Fruit fly (Drosophila melanogaster) whole organism, wandering third instar larva: ENCODE results near the gene CG10512.
A peak's percentile ranks its signal among the peaks of the same experiment; 100 is the strongest.

Experiments used
- CG32264 ChIP-seq: fragments of 200-800 bp; sonication (Bioruptor generic); optimal IDR thresholded peaks from 2 replicates; lab custom pipeline; 2016; ENCODE audit warnings: missing biosample characterization, missing genetic modification characterization
- CG9705 ChIP-seq: fragments of 200-800 bp; sonication (Bioruptor generic); optimal IDR thresholded peaks from 2 replicates; lab custom pipeline; 2018; ENCODE audit warnings: missing biosample characterization, mild to moderate bottlenecking, missing genetic modification characterization
- Dfd ChIP-seq: fragments of >200 bp; optimal IDR thresholded peaks from 2 replicates; lab custom pipeline; 2017; ENCODE audit warnings: missing biosample characterization, missing genetic modification characterization
- Dif ChIP-seq: fragments of 200-275, 200-300 bp; sonication (Bioruptor generic); optimal IDR thresholded peaks from 2 replicates; lab custom pipeline; 2018; ENCODE audit warnings: missing biosample characterization, missing genetic modification characterization; ENCODE audit not compliant: partially characterized antibody
- GATAd ChIP-seq: sonication (Bioruptor generic); optimal IDR thresholded peaks from 2 replicates; lab custom pipeline; 2016; ENCODE audit warnings: missing biosample characterization, missing genetic modification characterization
- HLH106 ChIP-seq: fragments of 200-800 bp; optimal IDR thresholded peaks from 3 replicates; lab custom pipeline; 2019; ENCODE audit warnings: missing biosample characterization, mild to moderate bottlenecking, missing genetic modification characterization, moderate library complexity
- Hnf4 ChIP-seq: fragments of 200-800 bp; sonication (Bioruptor generic); optimal IDR thresholded peaks from 2 replicates; lab custom pipeline; 2016; ENCODE audit warnings: missing biosample characterization, mild to moderate bottlenecking, missing genetic modification characterization
- Hr78 ChIP-seq: fragments of >200 bp; optimal IDR thresholded peaks from 2 replicates; lab custom pipeline; 2017; ENCODE audit warnings: missing biosample characterization, missing genetic modification characterization
- Hr83 ChIP-seq: fragments of 200-300 bp; sonication (Bioruptor generic); optimal IDR thresholded peaks from 2 replicates; lab custom pipeline; 2016; ENCODE audit warnings: missing biosample characterization, mild to moderate bottlenecking, missing genetic modification characterization, moderate library complexity; ENCODE audit not compliant: poor library complexity, severe bottlenecking
- Jra ChIP-seq: sonication (Bioruptor generic); optimal IDR thresholded peaks from 2 replicates; lab custom pipeline; 2016; ENCODE audit warnings: missing biosample characterization, missing genetic modification characterization
- Mio ChIP-seq: sonication (Bioruptor generic); optimal IDR thresholded peaks from 2 replicates; lab custom pipeline; 2016; ENCODE audit warnings: missing biosample characterization, missing genetic modification characterization
- Myc ChIP-seq: fragments of >200 bp; optimal IDR thresholded peaks from 2 replicates; lab custom pipeline; 2017
- N ChIP-seq: fragments of >200 bp; optimal IDR thresholded peaks from 2 replicates; lab custom pipeline; 2018; ENCODE audit warnings: missing biosample characterization, missing external identifiers, missing genetic modification characterization
- OdsH ChIP-seq: fragments of 200-800 bp; sonication (Bioruptor generic); optimal IDR thresholded peaks from 2 replicates; lab custom pipeline; 2016; ENCODE audit warnings: missing biosample characterization, mild to moderate bottlenecking, missing genetic modification characterization
- Rel ChIP-seq, 2 experiments: fragments of 200-800 bp; sonication (Bioruptor generic) in 1 of 2; optimal IDR thresholded peaks; 2 replicates in 1 of 2; 3 replicates in 1 of 2; lab custom pipeline; 2016 to 2019; ENCODE audit warnings: mild to moderate bottlenecking in 2 of 2, missing biosample characterization in 2 of 2, missing genetic modification characterization in 2 of 2, moderate library complexity in 1 of 2
- Sp1 ChIP-seq: fragments of 200-800 bp; sonication (Bioruptor generic); optimal IDR thresholded peaks from 3 replicates; lab custom pipeline; 2019; ENCODE audit warnings: missing biosample characterization, mild to moderate bottlenecking, missing genetic modification characterization, moderate library complexity
- Vsx2 ChIP-seq: fragments of 200-300, 225-300 bp; sonication (Bioruptor generic); optimal IDR thresholded peaks from 2 replicates; lab custom pipeline; 2018; ENCODE audit warnings: missing biosample characterization, missing genetic modification characterization; ENCODE audit not compliant: partially characterized antibody
- brk ChIP-seq: fragments of 200-800 bp; sonication (Bioruptor generic); optimal IDR thresholded peaks from 2 replicates; lab custom pipeline; 2016; ENCODE audit warnings: missing biosample characterization, mild to moderate bottlenecking, missing genetic modification characterization
- dl ChIP-seq, 2 experiments: fragments of 175-275, 200-275 bp in 1 of 2; fragments of 200-275 bp in 1 of 2; sonication (Bioruptor generic); optimal IDR thresholded peaks; lab custom pipeline; 2018; ENCODE audit warnings: mild to moderate bottlenecking in 2 of 2, missing biosample characterization in 2 of 2, missing genetic modification characterization in 2 of 2, moderate library complexity in 2 of 2; ENCODE audit not compliant: partially characterized antibody in 2 of 2, insufficient read depth in 1 of 2
- dmrt93B ChIP-seq: fragments of 200-800 bp; sonication (Bioruptor generic); optimal IDR thresholded peaks from 2 replicates; lab custom pipeline; 2018; ENCODE audit warnings: missing biosample characterization, mild to moderate bottlenecking, missing genetic modification characterization
- dsf ChIP-seq: sonication (Bioruptor generic); optimal IDR thresholded peaks from 2 replicates; lab custom pipeline; 2016; ENCODE audit warnings: missing biosample characterization, missing genetic modification characterization, borderline replicate concordance
- ey ChIP-seq: fragments of 200-800 bp; sonication (Bioruptor generic); optimal IDR thresholded peaks from 2 replicates; lab custom pipeline; 2016; ENCODE audit warnings: missing biosample characterization, missing genetic modification characterization
- foxo ChIP-seq, 2 experiments: fragments of 200-800 bp; sonication (Bioruptor generic); optimal IDR thresholded peaks; 2 replicates in 1 of 2; 3 replicates in 1 of 2; lab custom pipeline; 2016 to 2017; ENCODE audit warnings: missing biosample characterization in 2 of 2, missing genetic modification characterization in 2 of 2
- fru ChIP-seq: fragments of 200-800 bp; sonication (Bioruptor generic); optimal IDR thresholded peaks from 3 replicates; lab custom pipeline; 2016; ENCODE audit warnings: missing biosample characterization, mild to moderate bottlenecking, missing genetic modification characterization
- h ChIP-seq: fragments of 200-800 bp; sonication (Bioruptor generic); optimal IDR thresholded peaks from 3 replicates; lab custom pipeline; 2016; ENCODE audit warnings: missing biosample characterization, mild to moderate bottlenecking, missing genetic modification characterization
- lola ChIP-seq: fragments of >200 bp; optimal IDR thresholded peaks from 2 replicates; lab custom pipeline; 2017; ENCODE audit warnings: missing biosample characterization, missing genetic modification characterization
- pan ChIP-seq: fragments of >200 bp; optimal IDR thresholded peaks from 2 replicates; lab custom pipeline; 2017
- psq ChIP-seq: fragments of 200-800 bp; sonication (Bioruptor generic); optimal IDR thresholded peaks from 3 replicates; lab custom pipeline; 2017; ENCODE audit warnings: missing biosample characterization, mild to moderate bottlenecking, missing genetic modification characterization, moderate library complexity
- rgr ChIP-seq: fragments of 200-800 bp; sonication (Bioruptor generic); optimal IDR thresholded peaks from 3 replicates; lab custom pipeline; 2016; ENCODE audit warnings: missing biosample characterization, mild to moderate bottlenecking, missing genetic modification characterization
- sage ChIP-seq: fragments of 200-800 bp; sonication (Bioruptor generic); optimal IDR thresholded peaks from 2 replicates; lab custom pipeline; 2016; ENCODE audit warnings: missing biosample characterization, mild to moderate bottlenecking, missing genetic modification characterization
- sv ChIP-seq: fragments of 200-800 bp; sonication (Bioruptor generic); optimal IDR thresholded peaks from 3 replicates; lab custom pipeline; 2016; ENCODE audit warnings: missing biosample characterization, missing genetic modification characterization
- tai ChIP-seq: sonication (Bioruptor generic); optimal IDR thresholded peaks from 2 replicates; lab custom pipeline; 2016; ENCODE audit warnings: missing biosample characterization, missing genetic modification characterization

CG10512 gene

DNA sequence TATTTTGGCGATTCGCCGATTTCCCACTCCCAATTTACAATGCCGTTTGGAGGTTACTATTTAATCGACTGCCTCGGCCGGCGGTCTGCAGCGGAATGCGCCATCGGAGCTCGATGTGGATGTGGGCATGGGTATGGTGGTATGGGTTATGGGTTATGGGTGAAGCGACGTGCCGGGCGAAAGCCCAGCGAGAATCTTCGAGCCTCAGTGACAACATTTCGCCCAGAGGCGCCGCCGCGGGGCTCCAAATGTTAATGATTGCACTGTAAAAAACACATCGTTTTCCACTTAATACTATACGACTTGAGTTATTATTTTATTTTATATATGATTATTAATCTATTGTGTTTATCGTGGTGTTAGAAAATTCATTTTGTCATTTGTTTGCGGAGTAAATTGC is 2.1 kb upstream of the CG10512 start:
- no peak for TF ChIP-seq dmrt93B
- no peak for TF ChIP-seq Hnf4 (GFP tag; lab: Kevin White, UChicago)
- no peak for TF ChIP-seq OdsH (GFP tag; lab: Kevin White, UChicago)
- TF ChIP-seq psq (GFP tag; lab: Kevin White, UChicago): no peak
- no peak for TF ChIP-seq CG32264 (GFP tag; lab: Kevin White, UChicago)
- no peak for TF ChIP-seq rgr (GFP tag; lab: Kevin White, UChicago)
- no peak for TF ChIP-seq Hr78 (GFP tag; lab: Kevin White, UChicago)
- TF ChIP-seq Dif: peak; percentile 13

DNA sequence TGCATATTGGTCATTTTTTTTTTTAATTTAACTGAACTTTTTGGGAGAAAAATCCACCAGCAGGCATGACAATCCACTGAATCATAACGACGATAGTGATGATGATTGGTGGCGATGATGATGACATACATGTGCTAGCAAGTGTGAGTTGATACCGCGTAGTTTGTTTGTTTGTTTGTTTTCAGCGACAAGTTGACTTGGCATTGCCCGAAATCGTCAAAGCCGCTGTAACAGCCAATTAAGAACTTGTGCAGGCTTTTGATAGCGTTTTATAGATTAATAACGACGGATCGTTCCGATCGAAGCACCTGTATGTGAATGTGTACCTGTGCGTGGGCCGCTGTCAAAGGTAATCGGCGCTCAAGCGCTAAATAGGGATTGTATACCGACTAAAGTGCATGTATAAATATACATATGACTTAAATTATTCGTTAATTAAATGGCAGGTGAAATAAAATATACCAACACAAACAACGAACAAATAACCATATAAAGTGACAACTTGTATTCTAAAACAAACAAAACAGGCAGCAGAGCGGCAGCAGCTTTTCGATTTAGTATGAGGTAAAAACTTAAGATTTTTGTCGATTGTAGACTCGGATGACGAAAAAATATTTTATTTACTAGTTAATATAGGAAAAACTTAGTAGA is 1.3 kb upstream of the CG10512 start:
- TF ChIP-seq Hnf4 (GFP tag; lab: Kevin White, UChicago) (no peak), Sp1 (GFP tag; lab: Kevin White, UChicago) (no peak), Mio (GFP tag; lab: Kevin White, UChicago) (no peak), psq (GFP tag; lab: Kevin White, UChicago) (no peak), Dfd (GFP tag; lab: Kevin White, UChicago) (no peak), sage (GFP tag; lab: Kevin White, UChicago) (no peak), dsf (GFP tag; lab: Kevin White, UChicago) (no peak), ey (GFP tag; lab: Kevin White, UChicago) (no peak), CG9705 (no peak), Jra (GFP tag; lab: Kevin White, UChicago) (no peak), sv (GFP tag; lab: Kevin White, UChicago) (no peak), Vsx2 (GFP tag; lab: Kevin White, UChicago) (no peak), HLH106 (tag; lab: Kevin White, UChicago) (no peak), rgr (GFP tag; lab: Kevin White, UChicago) (no peak), fru (GFP tag; lab: Kevin White, UChicago) (no peak), Rel (GFP tag; optimal IDR thresholded peaks at IDR 0.05; lab: Kevin White, UChicago) (no peak), Rel (tag; optimal IDR thresholded peaks at IDR 0.05; lab: Kevin White, UChicago) (no peak), tai (no peak), lola (GFP tag; lab: Kevin White, UChicago) (no peak)
- TF ChIP-seq, all 38 proteins: peak for 0

DNA sequence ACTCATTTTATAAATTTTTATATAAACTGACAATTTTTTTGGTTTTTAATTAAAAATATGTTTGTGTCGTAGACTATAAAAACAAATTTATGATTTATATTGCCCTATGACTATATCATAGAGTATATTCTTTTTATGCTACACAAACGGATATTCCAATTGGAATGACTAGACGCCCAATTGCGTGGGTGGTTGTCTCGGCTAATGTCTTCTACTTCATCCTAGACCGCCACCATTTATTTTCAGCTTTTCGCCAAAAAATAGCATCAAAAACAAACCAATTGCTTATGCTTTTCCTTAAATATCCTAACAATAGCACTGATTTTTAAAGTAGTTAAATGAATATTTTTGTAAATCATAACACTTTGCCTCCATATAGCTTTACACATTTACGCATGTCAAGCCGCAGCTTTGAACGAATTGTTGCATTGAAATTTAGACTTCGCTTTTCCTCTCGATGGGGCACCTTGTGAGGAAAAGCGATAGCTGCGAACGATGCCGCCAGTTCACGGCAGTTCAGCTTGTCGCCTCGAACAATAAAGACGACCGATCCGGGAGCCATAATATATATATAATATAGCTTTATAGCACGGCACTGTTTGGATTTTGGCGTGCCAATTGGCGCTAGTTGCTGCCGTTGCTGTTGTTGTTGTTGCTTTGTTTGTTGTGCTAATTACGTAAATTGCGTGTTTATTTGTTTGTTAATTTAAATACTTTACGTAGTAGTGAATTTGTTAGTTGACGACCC is 517 bp upstream of the CG10512 start:
- TF ChIP-seq Hnf4 (GFP tag; lab: Kevin White, UChicago): no peak
- no peak for TF ChIP-seq sage (GFP tag; lab: Kevin White, UChicago)
- no peak for TF ChIP-seq rgr (GFP tag; lab: Kevin White, UChicago)
- TF ChIP-seq HLH106 (tag; lab: Kevin White, UChicago): no peak
- TF ChIP-seq fru (GFP tag; lab: Kevin White, UChicago): no peak
- TF ChIP-seq brk (GFP tag; lab: Kevin White, UChicago): no peak
- TF ChIP-seq ey (GFP tag; lab: Kevin White, UChicago): no peak
- no peak for TF ChIP-seq Mio (GFP tag; lab: Kevin White, UChicago)
- no peak for TF ChIP-seq tai
- TF ChIP-seq CG9705: no peak
- TF ChIP-seq Myc (lab: Kevin White, UChicago): no peak
- TF ChIP-seq foxo (GFP tag; optimal IDR thresholded peaks at IDR 0.05; lab: Kevin White, UChicago): no peak
- no peak for TF ChIP-seq pan (lab: Kevin White, UChicago)
- TF ChIP-seq N (GFP tag; lab: Kevin White, UChicago): no peak
- no peak for TF ChIP-seq Dif
- no peak for TF ChIP-seq GATAd
- TF ChIP-seq, all 38 proteins: peak for 0

DNA sequence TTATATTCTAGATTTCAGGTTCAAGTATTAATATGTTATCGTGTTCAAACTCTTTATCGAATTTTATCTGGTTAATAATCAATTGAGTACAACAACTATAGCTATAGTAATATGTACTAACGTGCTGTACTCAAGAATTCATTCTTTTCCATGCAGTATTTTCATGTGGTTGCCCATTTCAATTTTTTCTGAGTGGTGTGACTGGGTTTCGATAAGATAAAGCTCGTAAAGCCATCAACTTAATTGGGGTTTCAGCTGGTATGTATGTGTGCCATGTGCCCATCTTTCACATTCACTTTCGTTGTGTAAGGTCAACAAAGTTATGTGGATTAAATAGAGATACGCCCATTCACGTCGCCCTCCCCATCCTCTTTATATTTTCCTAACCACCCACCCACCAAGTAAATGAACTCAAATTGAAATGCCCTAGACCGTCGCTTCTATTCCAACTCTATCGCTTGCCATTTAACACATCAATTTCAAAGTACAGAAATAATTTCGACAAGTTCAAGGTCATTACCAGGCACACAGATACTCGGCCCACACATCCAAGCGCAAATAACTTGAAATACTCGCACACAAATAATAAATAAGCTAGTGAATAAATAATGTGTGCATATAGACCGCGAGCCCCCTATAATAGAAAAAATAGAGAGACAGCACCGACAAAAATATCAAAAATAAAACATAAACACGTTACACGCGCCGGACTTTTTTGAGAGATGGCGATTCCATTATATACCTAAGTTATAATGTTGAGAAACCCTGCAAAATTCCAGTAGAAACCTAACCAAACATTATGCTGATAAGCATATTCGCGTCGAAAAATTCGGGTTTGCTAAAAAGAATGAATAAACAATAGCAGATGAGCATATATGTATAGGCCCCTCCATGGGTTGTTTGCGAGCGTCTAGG is 2.1 kb downstream of the CG10512 start:
- TF ChIP-seq N (GFP tag; lab: Kevin White, UChicago) (no peak), brk (GFP tag; lab: Kevin White, UChicago) (no peak), dmrt93B (no peak), h (GFP tag; lab: Kevin White, UChicago) (no peak), fru (GFP tag; lab: Kevin White, UChicago) (no peak), dl (GFP tag; optimal IDR thresholded peaks at IDR 0.05; lab: Kevin White, UChicago; ENCODE audit: insufficient read depth in 1 of 2, partially characterized antibody in 2 of 2) (no peak), Rel (GFP tag; optimal IDR thresholded peaks at IDR 0.05; lab: Kevin White, UChicago) (no peak), Rel (tag; optimal IDR thresholded peaks at IDR 0.05; lab: Kevin White, UChicago) (peak; percentile 54), Hr83 (GFP tag; lab: Kevin White, UChicago) (no peak)
